Fruit fly (Drosophila melanogaster) whole organism, pupa: ENCODE results near the gene CG17325.

ENCODE experiments used
- CG10348 ChIP-seq: fragments of 200-800 bp; sonication (Bioruptor generic); IDR thresholded peaks from 2 replicates; pipeline ENCODE4 v1.3.6; 2022; ENCODE audit warnings: missing biosample characterization, missing genetic modification characterization
- CG12605 ChIP-seq: fragments of 200-800 bp; sonication (Bioruptor generic); IDR thresholded peaks from 2 replicates; pipeline ENCODE4 v1.3.6; 2022; ENCODE audit warnings: missing biosample characterization, missing genetic modification characterization
- CG13204 ChIP-seq: fragments of 200-800 bp; sonication (Bioruptor generic); optimal IDR thresholded peaks from 2 replicates; lab custom pipeline; 2018; ENCODE audit warnings: missing biosample characterization, mild to moderate bottlenecking, missing genetic modification characterization, moderate library complexity
- CG14655 ChIP-seq: fragments of 200-800 bp; sonication (Bioruptor generic); optimal IDR thresholded peaks from 3 replicates; lab custom pipeline; 2017; ENCODE audit warnings: mild to moderate bottlenecking, missing biosample characterization, missing genetic modification reagents, missing genetic modification characterization
- CG15710 ChIP-seq: fragments of 200-800 bp; sonication (Bioruptor generic); optimal IDR thresholded peaks from 2 replicates; lab custom pipeline; 2018; ENCODE audit warnings: missing biosample characterization, mild to moderate bottlenecking, missing genetic modification characterization, moderate library complexity
- CG4496 ChIP-seq: fragments of 200-800 bp; sonication (Bioruptor generic); IDR thresholded peaks from 3 replicates; pipeline ENCODE4 v1.3.6; 2022; ENCODE audit warnings: missing biosample characterization, missing genetic modification characterization
- CG8159 ChIP-seq: fragments of 200-800 bp; sonication (Bioruptor generic); optimal IDR thresholded peaks from 3 replicates; lab custom pipeline; 2018; ENCODE audit warnings: missing biosample characterization, mild to moderate bottlenecking, missing genetic modification characterization, moderate library complexity
- CG9948 ChIP-seq: fragments of 200-800 bp; sonication (Bioruptor generic); optimal IDR thresholded peaks from 2 replicates; lab custom pipeline; 2018; ENCODE audit warnings: missing biosample characterization, mild to moderate bottlenecking, missing genetic modification characterization, moderate library complexity
- EcR ChIP-seq: fragments of 200-800 bp; sonication (Bioruptor generic); optimal IDR thresholded peaks from 3 replicates; lab custom pipeline; 2019; ENCODE audit warnings: missing biosample characterization, missing genetic modification characterization, mild to moderate bottlenecking, moderate library complexity, missing genetic modification reagents
- Ets98B ChIP-seq: fragments of 200-800 bp; sonication (Bioruptor generic); IDR thresholded peaks from 2 replicates; pipeline ENCODE4 v1.3.6; 2022; ENCODE audit warnings: missing biosample characterization, missing genetic modification characterization
- Pif1A ChIP-seq: fragments of 200-800 bp; sonication (Bioruptor generic); optimal IDR thresholded peaks from 3 replicates; lab custom pipeline; 2016; ENCODE audit warnings: missing biosample characterization, missing genetic modification characterization
- rn ChIP-seq: fragments of 200-800 bp; sonication (Bioruptor generic); IDR thresholded peaks from 2 replicates; pipeline ENCODE4 v1.3.6; 2022; ENCODE audit warnings: missing biosample characterization, missing genetic modification characterization

DNA sequence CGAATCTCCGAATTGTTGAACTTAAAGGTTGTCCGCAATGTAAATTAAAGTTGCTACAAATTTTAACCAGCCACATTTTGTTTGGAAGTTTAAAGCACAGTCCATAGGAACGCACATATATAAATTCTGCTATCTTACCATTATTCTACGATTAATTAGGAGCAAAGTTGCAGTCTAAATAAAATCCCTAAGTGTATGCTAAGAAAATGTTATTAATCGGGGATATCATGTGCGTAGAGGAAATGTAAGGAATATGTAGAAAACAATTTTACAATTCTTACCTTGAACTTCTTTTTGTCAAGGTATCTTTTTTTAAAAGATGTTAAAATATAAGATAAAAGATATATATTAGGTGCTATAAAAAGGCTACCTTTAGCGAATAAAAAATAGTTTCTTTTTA lies 5.9 kb downstream of the CG17325 start:
- TF ChIP-seq CG15710 (tag; lab: Kevin White, UChicago) (no peak), EcR (GFP tag; lab: Kevin White, UChicago) (no peak), CG12605 (GFP tag; lab: Robert Waterston, UW) (no peak), Ets98B (GFP tag; lab: Robert Waterston, UW) (no peak), rn (GFP tag; lab: Robert Waterston, UW) (no peak), CG14655 (GFP tag; lab: Kevin White, UChicago) (no peak), Pif1A (GFP tag; lab: Kevin White, UChicago) (no peak), CG4496 (GFP tag; lab: Robert Waterston, UW) (no peak), CG10348 (GFP tag; lab: Robert Waterston, UW) (no peak), CG13204 (GFP tag; lab: Kevin White, UChicago) (no peak), CG8159 (no peak), CG9948 (tag; lab: Kevin White, UChicago) (no peak)
